Worm (Caenorhabditis elegans): ENCODE data around the gene F55A11.8.

The F55A11.8 gene

DNA sequence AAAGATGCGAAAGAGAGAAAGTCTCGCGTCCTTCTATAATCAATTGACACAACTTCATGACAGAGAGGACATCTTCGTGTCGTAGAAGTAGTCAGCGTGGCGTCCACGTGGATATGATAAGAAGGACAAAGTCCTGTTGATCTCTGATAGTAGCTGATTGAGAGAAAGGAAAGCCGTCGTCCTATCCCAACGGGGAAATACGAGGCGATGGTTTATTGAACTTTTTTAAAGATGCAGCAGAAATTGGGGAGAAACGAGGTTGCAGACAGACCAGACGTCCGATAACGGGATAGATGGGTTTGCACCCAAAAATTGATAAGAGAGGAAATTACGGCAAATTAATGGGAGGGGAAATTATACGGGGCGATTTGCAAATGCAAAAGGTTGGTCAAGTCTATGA lies 14.5 kb downstream of the F55A11.8 start (continued):
- no peak for TF ChIP-seq ztf-11 (tag; optimal IDR thresholded peaks at IDR 0.05)
- TF ChIP-seq eor-1 (tag; optimal IDR thresholded peaks at IDR 0.05) = no peak
- TF ChIP-seq fos-1 (tag; optimal IDR thresholded peaks at IDR 0.05) = no peak
- TF ChIP-seq nhr-11 (tag; optimal IDR thresholded peaks at IDR 0.05) = no peak

DNA sequence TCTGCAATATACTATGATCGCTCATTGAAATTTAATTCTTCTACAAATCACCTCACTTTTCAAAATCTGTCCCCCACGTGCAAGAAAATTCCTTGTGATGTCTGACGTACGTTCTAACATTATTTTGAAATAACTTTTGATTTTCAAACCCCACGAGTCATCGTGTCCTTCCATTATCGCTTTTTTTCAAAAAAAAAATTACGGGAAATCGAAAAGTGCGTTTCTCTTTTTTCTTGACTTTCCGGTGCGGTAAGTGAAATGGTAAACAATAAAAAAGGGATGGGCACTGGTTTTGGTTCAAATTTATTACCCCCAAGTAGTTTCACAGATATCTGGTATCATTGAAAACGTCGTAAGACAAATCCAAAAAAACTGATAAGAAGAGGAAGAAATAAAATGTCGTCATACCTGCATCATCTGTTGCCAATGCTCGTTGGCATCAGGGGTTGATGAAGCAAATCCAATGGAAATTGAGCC lies 15.6 kb downstream of the F55A11.8 start:
- TF ChIP-seq nhr-43 (tag; optimal IDR thresholded peaks at IDR 0.05; ENCODE audit: poor library complexity, severe bottlenecking) (peak; percentile 40), nhr-25 (tag; optimal IDR thresholded peaks at IDR 0.05) (peak; percentile 10), pha-4 (tag; optimal IDR thresholded peaks at IDR 0.05) (no peak), zag-1 (tag; optimal IDR thresholded peaks at IDR 0.05) (no peak), elt-3 (tag; optimal IDR thresholded peaks at IDR 0.05) (peak in 1 of 3 experiments; percentile 17)

DNA sequence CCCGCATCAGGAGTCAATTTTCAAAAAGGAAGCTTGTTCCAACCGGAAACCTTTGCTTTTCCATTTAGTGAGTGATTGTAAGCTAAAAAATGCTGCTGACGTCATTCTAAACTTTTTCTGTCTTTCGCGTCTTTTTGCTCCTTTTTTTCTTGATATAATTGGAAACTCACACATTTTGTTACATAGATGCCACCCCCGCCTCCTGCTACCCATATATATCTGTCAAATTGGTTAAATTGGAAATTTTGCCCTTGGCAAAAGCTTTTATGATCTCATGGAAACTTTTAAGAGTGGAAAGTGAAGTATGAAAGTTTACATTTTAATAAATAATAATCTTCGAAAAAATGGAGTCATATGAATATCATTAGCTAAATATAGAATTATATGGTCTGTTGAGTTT lies 21.9 kb downstream of the F55A11.8 start:
- no peak for TF ChIP-seq skn-1 (tag; optimal IDR thresholded peaks at IDR 0.05)
- no peak for TF ChIP-seq nhr-67 (tag; optimal IDR thresholded peaks at IDR 0.05)
- TF ChIP-seq nhr-25 (tag; optimal IDR thresholded peaks at IDR 0.05) = no peak
- TF ChIP-seq fos-1 (tag; optimal IDR thresholded peaks at IDR 0.05) = no peak
- TF ChIP-seq lin-15B (tag; optimal IDR thresholded peaks at IDR 0.05) = no peak
- TF ChIP-seq nhr-237 (tag; optimal IDR thresholded peaks at IDR 0.05) = no peak
- no peak for TF ChIP-seq jun-1 (tag; optimal IDR thresholded peaks at IDR 0.05)
- TF ChIP-seq nhr-28 (tag; optimal IDR thresholded peaks at IDR 0.05) = no peak
- no peak for TF ChIP-seq pqm-1 (tag; optimal IDR thresholded peaks at IDR 0.05)
- no peak for TF ChIP-seq nhr-23 (tag; optimal IDR thresholded peaks at IDR 0.05)
- TF ChIP-seq daf-12 (tag; optimal IDR thresholded peaks at IDR 0.05) = no peak
- no peak for TF ChIP-seq mml-1 (tag; optimal IDR thresholded peaks at IDR 0.05)
- TF ChIP-seq egl-27 (tag; optimal IDR thresholded peaks at IDR 0.05) = no peak
- no peak for TF ChIP-seq nhr-76 (tag; optimal IDR thresholded peaks at IDR 0.05)
- TF ChIP-seq elt-2 (tag; optimal IDR thresholded peaks at IDR 0.05) = no peak
- TF ChIP-seq fkh-2 (tag; optimal IDR thresholded peaks at IDR 0.05) = no peak
- no peak for TF ChIP-seq sea-2 (GFP tag; optimal IDR thresholded peaks at IDR 0.05)
- no peak for TF ChIP-seq ama-1 (optimal IDR thresholded peaks at IDR 0.05)
- TF ChIP-seq ztf-4 (tag; optimal IDR thresholded peaks at IDR 0.05) = no peak
- no peak for TF ChIP-seq lsy-12 (tag; optimal IDR thresholded peaks at IDR 0.05)

DNA sequence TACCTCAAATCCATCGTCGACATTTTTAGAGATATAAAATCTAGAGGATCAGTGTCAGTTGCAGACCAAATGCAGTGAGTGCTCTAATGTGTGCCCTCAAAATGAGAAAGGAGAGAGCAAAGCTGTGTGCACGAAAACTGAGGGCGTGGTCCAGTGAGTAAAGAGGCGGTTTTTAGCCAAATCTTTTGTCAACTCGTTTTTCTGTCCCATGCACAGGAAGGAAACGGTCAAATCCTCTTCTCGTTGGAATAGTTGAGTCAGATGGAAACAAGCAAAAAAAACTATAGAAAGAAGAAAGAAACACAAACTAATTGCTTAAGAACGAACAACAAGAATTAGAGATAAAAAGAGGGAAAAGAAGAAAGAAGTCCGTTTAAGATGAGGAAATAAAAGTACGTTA lies 23.9 kb downstream of the F55A11.8 start, which contains the start of gene D2023.3:
D2023.3 (minus strand) TSS at position 101 of the 400 bp plus-strand sequence.
- TF ChIP-seq nhr-11 (tag; optimal IDR thresholded peaks at IDR 0.05) (no peak), nhr-12 (tag; optimal IDR thresholded peaks at IDR 0.05) (no peak), mml-1 (tag; optimal IDR thresholded peaks at IDR 0.05) (no peak), nhr-77 (tag; optimal IDR thresholded peaks at IDR 0.05) (no peak), ama-1 (optimal IDR thresholded peaks at IDR 0.05) (no peak), mdl-1 (tag; optimal IDR thresholded peaks at IDR 0.05) (no peak), ZK546.5 (tag; optimal IDR thresholded peaks at IDR 0.05) (no peak), hmg-11 (tag; optimal IDR thresholded peaks at IDR 0.05) (no peak), skn-1 (tag; optimal IDR thresholded peaks at IDR 0.05) (no peak), ceh-16 (tag; optimal IDR thresholded peaks at IDR 0.05) (no peak), R02D3.7 (tag; optimal IDR thresholded peaks at IDR 0.05) (no peak), elt-2 (tag; optimal IDR thresholded peaks at IDR 0.05) (no peak), egl-27 (tag; optimal IDR thresholded peaks at IDR 0.05) (no peak), snpc-4 (tag; optimal IDR thresholded peaks at IDR 0.05) (no peak), nhr-28 (tag; optimal IDR thresholded peaks at IDR 0.05) (no peak), pha-4 (tag; optimal IDR thresholded peaks at IDR 0.05) (no peak), nhr-25 (tag; optimal IDR thresholded peaks at IDR 0.05) (no peak), pqm-1 (tag; optimal IDR thresholded peaks at IDR 0.05) (no peak), nhr-237 (tag; optimal IDR thresholded peaks at IDR 0.05) (no peak)

DNA sequence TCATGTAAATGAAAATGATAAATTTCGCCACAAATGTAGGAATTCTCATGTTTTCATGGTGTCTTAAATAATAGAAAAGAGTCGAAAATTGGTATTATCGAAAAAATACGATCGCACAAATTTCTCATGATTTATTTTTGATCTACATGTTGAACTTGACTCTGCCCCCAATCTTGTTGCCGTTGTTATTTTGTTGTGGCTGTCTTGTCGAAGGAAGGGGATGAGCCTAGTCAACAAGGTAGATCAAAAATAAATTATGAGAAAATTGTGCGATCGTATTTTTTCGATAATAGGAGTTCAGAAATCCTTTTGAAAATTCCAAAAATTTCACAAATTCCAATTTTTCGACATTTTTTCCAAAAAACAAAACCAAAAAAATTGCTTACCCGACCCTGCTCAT lies 27.6 kb downstream of the F55A11.8 start:
- TF ChIP-seq ceh-9 (tag; optimal IDR thresholded peaks at IDR 0.05) (no peak), fkh-2 (tag; optimal IDR thresholded peaks at IDR 0.05) (no peak), nhr-12 (tag; optimal IDR thresholded peaks at IDR 0.05) (no peak), lin-15B (tag; optimal IDR thresholded peaks at IDR 0.05) (no peak), egl-5 (tag; optimal IDR thresholded peaks at IDR 0.05) (no peak), nhr-67 (tag; optimal IDR thresholded peaks at IDR 0.05) (no peak), pha-4 (tag; optimal IDR thresholded peaks at IDR 0.05) (no peak), ZK546.5 (tag; optimal IDR thresholded peaks at IDR 0.05) (no peak), nhr-237 (tag; optimal IDR thresholded peaks at IDR 0.05) (no peak), ceh-16 (tag; optimal IDR thresholded peaks at IDR 0.05) (no peak), nhr-25 (tag; optimal IDR thresholded peaks at IDR 0.05) (no peak), snpc-4 (tag; optimal IDR thresholded peaks at IDR 0.05) (no peak), ceh-28 (tag; optimal IDR thresholded peaks at IDR 0.05) (no peak), jun-1 (tag; optimal IDR thresholded peaks at IDR 0.05) (no peak)
